Fruit fly (Drosophila melanogaster): ENCODE data around the gene CheA84a.

CheA84a gene

DNA sequence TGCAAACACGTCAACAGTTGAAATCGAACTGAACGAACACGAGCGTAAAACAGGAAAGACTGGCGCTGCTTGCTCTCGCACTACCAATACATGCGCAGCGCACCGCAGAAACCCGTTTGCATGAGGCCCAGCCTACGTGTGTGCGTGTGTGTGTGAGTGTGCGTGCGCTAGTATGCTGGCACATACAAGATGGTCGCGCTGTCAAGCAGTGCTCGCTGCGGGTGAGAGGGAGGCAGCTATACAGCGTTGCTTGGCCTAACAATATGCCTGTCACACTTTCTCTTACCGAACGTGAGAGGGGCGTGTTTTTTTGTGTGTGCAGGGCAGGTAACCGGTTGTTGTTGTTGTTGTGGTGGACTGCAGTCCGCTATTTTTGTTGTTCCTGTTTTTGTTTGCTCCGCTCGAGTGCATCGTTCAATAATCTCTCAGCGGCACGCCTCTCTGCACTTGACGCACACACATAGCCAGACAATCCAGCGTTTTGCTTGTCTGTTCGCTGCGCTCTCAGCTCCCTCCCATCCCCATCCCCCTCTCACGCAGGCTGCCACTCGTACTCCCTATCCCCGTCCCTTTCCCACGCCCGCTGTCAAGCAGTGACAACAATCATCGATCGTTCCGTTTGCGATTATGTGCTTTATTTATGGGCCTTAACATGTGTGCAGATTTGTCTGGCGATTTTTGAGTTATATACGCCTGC is 23.1 kb downstream of the CheA84a start, which contains the start of gene grn (continued):
- peak; percentile 46; the same call in 1 of the 2 replicates for TF ChIP-seq Bgb (GFP tag; IDR thresholded peaks at IDR 0.05; ENCODE audit: partially characterized antibody)
- TF ChIP-seq CG7556 (GFP tag; optimal IDR thresholded peaks at IDR 0.05) = no peak

DNA sequence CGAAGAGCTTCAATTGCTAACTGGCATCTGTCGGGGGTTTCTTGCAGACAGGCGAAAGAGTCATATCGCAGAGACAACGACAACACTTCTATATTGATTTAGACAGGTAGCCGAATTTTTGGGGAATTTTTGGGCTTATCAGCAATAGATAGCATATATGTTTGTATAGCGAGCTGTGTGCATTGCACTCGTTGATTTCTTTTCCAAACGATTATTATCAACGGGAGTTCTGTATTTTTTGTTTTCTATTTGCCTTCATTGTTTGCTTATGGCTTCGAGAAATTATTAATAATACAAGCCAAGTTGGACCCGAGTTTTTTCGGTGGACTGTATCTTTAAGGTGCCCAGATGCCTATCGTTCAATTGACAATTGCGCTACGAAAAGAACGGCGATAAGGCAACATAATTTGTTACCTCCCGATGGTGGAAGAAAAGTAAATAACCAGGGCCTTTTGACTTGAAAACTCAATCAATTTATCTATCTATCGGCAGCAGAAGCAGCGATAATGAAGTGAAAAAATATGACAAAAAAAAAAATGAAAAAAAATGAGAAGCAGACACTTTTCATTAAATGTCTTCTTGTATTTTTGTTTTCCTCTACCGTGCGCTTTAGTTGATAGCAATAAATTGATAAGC is 24.1 kb downstream of the CheA84a start:
- TF ChIP-seq CG17359 (tag; optimal IDR thresholded peaks at IDR 0.05) (peak; percentile 5), Usf (GFP tag; optimal IDR thresholded peaks at IDR 0.05) (no peak), repo (GFP tag; optimal IDR thresholded peaks at IDR 0.05) (no peak), ab (GFP tag; optimal IDR thresholded peaks at IDR 0.05) (no peak), ATbp (GFP tag; optimal IDR thresholded peaks at IDR 0.05) (peak; percentile 42), caup (GFP tag; optimal IDR thresholded peaks at IDR 0.05; ENCODE audit: severe bottlenecking) (no peak), dysf (GFP tag; IDR thresholded peaks at IDR 0.05) (no peak), CG3281 (GFP tag; optimal IDR thresholded peaks at IDR 0.05) (no peak), fd64A (GFP tag; optimal IDR thresholded peaks at IDR 0.05) (peak; percentile 10), CG8359 (GFP tag; optimal IDR thresholded peaks at IDR 0.05; ENCODE audit: borderline replicate concordance) (peak; percentile 33), CG14710 (tag; optimal IDR thresholded peaks at IDR 0.05) (peak; percentile 37), vfl (GFP tag; optimal IDR thresholded peaks at IDR 0.05) (no peak), hb (GFP tag; IDR thresholded peaks at IDR 0.05; ENCODE audit: partially characterized antibody) (no peak), CG6254 (GFP tag; optimal IDR thresholded peaks at IDR 0.05) (peak; percentile 58), ap (GFP tag; IDR thresholded peaks at IDR 0.05) (no peak), CG6683 (GFP tag; optimal IDR thresholded peaks at IDR 0.05) (no peak), tll (GFP tag; optimal IDR thresholded peaks at IDR 0.05) (peak in 1 of 2 experiments; percentile 79), ato (GFP tag; IDR thresholded peaks at IDR 0.05; ENCODE audit: partially characterized antibody) (no peak), wdn (GFP tag; IDR thresholded peaks at IDR 0.05) (no peak), CG2202 (tag; optimal IDR thresholded peaks at IDR 0.05) (peak; percentile 65), H15 (GFP tag; IDR thresholded peaks at IDR 0.05) (no peak), gsb-n (tag; optimal IDR thresholded peaks at IDR 0.05) (peak; percentile 43), so (GFP tag; IDR thresholded peaks at IDR 0.05) (no peak), trem (tag; optimal IDR thresholded peaks at IDR 0.05) (no peak), insv (GFP tag; optimal IDR thresholded peaks at IDR 0.05) (no peak), CG14860 (GFP tag; IDR thresholded peaks at IDR 0.05; ENCODE audit: partially characterized antibody) (no peak), vvl (GFP tag; IDR thresholded peaks at IDR 0.05) (no peak), exex (tag; optimal IDR thresholded peaks at IDR 0.05) (peak; percentile 36), CG1603 (tag; optimal IDR thresholded peaks at IDR 0.05) (peak; percentile 34), fd96Cb (tag; optimal IDR thresholded peaks at IDR 0.05) (no peak), CG6791 (GFP tag; IDR thresholded peaks at IDR 0.05; ENCODE audit: partially characterized antibody) (no peak), pho (GFP tag; optimal IDR thresholded peaks at IDR 0.05) (no peak), Hand (GFP tag; optimal IDR thresholded peaks at IDR 0.05) (no peak), CG2678 (tag; optimal IDR thresholded peaks at IDR 0.05) (peak; percentile 10), Blimp-1 (GFP tag; optimal IDR thresholded peaks at IDR 0.05) (peak; percentile 11), CG11504 (tag; optimal IDR thresholded peaks at IDR 0.05) (no peak), YL-1 (GFP tag; optimal IDR thresholded peaks at IDR 0.05) (no peak), Vsx1 (GFP tag; optimal IDR thresholded peaks at IDR 0.05) (peak; percentile 57), sens (GFP tag) (peak; percentile 76), CG1529 (GFP tag; optimal IDR thresholded peaks at IDR 0.05) (peak; percentile 18), Elba2 (GFP tag; optimal IDR thresholded peaks at IDR 0.05) (no peak), onecut (GFP tag; IDR thresholded peaks at IDR 0.05) (0 out of 2 replicates have a peak, but pooled peaks have one; percentile 5), Hsf (GFP tag; optimal IDR thresholded peaks at IDR 0.05) (no peak)
